Worm (Caenorhabditis elegans) whole organism, L3 larva: Measurements from ENCODE around the gene Y43D4A.1.

Source experiments
- fkh-2 ChIP-seq: fragments of 150-350 bp; optimal IDR thresholded peaks from 2 replicates; lab custom pipeline; 2014; ENCODE audit warnings: missing biosample characterization, missing genetic modification reagents, missing genetic modification characterization
- mdl-1 ChIP-seq: fragments of 150-350 bp; optimal IDR thresholded peaks from 2 replicates; lab custom pipeline; 2014; ENCODE audit warnings: missing biosample characterization, missing genetic modification characterization
- nhr-28 ChIP-seq: fragments of 150-350 bp; optimal IDR thresholded peaks from 2 replicates; lab custom pipeline; 2014; ENCODE audit warnings: missing biosample characterization, missing genetic modification characterization

DNA sequence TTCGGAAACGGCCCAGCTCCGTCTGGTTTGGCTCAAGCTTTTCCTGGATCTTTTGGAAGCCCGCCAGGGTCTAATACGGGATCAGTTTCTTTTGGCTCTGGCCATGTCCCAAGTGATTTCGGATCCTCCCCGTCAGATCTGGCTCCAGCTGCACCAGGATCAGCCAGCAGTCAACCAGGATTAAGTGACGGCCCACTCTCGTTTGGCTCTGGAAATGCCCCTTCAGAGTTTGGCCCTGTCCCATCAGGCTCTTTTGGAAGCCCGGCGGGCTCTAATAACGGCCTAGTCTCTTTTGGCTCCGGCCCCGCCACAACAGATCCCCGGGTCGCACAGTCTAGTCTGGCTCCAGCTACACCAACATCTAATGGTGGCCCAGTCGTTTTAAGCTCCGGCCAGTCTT lies 34.1 kb downstream of the Y43D4A.1 start:
- no peak for TF ChIP-seq nhr-28 (tag; lab: Kevin White, UChicago)
- TF ChIP-seq mdl-1 = no peak
- no peak for TF ChIP-seq fkh-2 (tag; lab: Kevin White, UChicago)
